Worm (Caenorhabditis elegans) whole organism, L1 larva: ENCODE data around the gene C24G6.8.

ENCODE experiments used
- Y116A8C.19 ChIP-seq: sonication (generic microtip); optimal IDR thresholded peaks from 2 replicates; lab custom pipeline; 2016; ENCODE audit warnings: missing compliant biosample characterization, missing genetic modification characterization, borderline replicate concordance
- aly-2 ChIP-seq: fragments of 150-350 bp; optimal IDR thresholded peaks from 2 replicates; lab custom pipeline; 2014; ENCODE audit warnings: missing biosample characterization, missing genetic modification characterization
- ama-1 ChIP-seq: fragments of 150-350 bp; optimal IDR thresholded peaks from 2 replicates; lab custom pipeline; 2014
- dsc-1 ChIP-seq: sonication (generic microtip); optimal IDR thresholded peaks from 2 replicates; lab custom pipeline; 2016; ENCODE audit warnings: mild to moderate bottlenecking, missing genetic modification characterization, missing compliant biosample characterization
- egl-27 ChIP-seq, 2 experiments: fragments of 150-350 bp in 1 of 2; sonication (generic microtip); optimal IDR thresholded peaks; 3 replicates each; lab custom pipeline; 2017 to 2018; ENCODE audit warnings: missing biosample characterization in 2 of 2, missing genetic modification characterization in 2 of 2, missing genetic modification reagents in 2 of 2
- ets-5 ChIP-seq: fragments of 200-800 bp; sonication (Bioruptor generic); IDR thresholded peaks from 2 replicates; pipeline ENCODE4 v1.3.6; 2022; ENCODE audit warnings: missing genetic modification characterization, missing compliant biosample characterization
- jun-1 ChIP-seq: fragments of 150-350 bp; optimal IDR thresholded peaks from 2 replicates; lab custom pipeline; 2014; ENCODE audit warnings: missing biosample characterization, missing genetic modification reagents, missing genetic modification characterization
- nhr-28 ChIP-seq: fragments of 150-350 bp; optimal IDR thresholded peaks from 2 replicates; lab custom pipeline; 2014; ENCODE audit warnings: missing biosample characterization, missing genetic modification characterization
- nhr-90 ChIP-seq: sonication (generic microtip); optimal IDR thresholded peaks from 2 replicates; lab custom pipeline; 2016; ENCODE audit warnings: mild to moderate bottlenecking, missing genetic modification characterization, missing compliant biosample characterization; ENCODE audit not compliant: poor library complexity
- skn-1 ChIP-seq: fragments of 150-350 bp; optimal IDR thresholded peaks from 2 replicates; lab custom pipeline; 2014; ENCODE audit warnings: missing biosample characterization, missing genetic modification characterization
- unc-130 ChIP-seq: fragments of 150-350 bp; optimal IDR thresholded peaks from 2 replicates; lab custom pipeline; 2017; ENCODE audit warnings: missing biosample characterization, missing genetic modification characterization, inconsistent platforms
- xbp-1 ChIP-seq: sonication (generic microtip); optimal IDR thresholded peaks from 2 replicates; lab custom pipeline; 2016; ENCODE audit warnings: missing genetic modification characterization, missing compliant biosample characterization

DNA sequence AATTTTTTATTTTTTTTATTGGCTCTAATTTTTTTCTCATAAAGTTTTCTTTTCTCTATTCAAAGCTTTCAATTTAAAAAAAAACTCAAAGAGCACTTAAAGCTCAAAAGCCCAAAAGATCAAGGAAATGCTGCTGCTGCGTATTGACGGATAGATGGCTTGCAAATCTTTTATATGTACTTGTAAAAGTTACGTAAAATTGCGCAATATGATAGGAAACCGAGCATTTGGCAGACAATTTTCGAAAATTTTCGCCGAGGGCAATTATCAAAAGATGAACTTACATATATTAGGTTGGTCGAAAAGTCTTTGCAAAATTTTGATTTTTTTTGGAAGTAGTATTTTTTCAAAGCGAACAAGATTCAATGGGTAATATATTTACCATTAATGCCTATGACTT lies 12.8 kb upstream of the C24G6.8 start:
- TF ChIP-seq ets-5 (GFP tag; lab: Robert Waterston, UW) (no peak), egl-27 (tag; optimal IDR thresholded peaks at IDR 0.05; lab: Kevin White, UChicago) (no peak), nhr-28 (tag; lab: Kevin White, UChicago) (no peak), unc-130 (tag; lab: Kevin White, UChicago) (no peak), ama-1 (lab: Kevin White, UChicago) (no peak), aly-2 (tag; lab: Kevin White, UChicago) (no peak), xbp-1 (tag; lab: Kevin White, UChicago) (no peak), nhr-90 (tag; lab: Kevin White, UChicago) (no peak), Y116A8C.19 (no peak), skn-1 (tag; lab: Kevin White, UChicago) (no peak), dsc-1 (tag; lab: Kevin White, UChicago) (no peak), jun-1 (tag; lab: Kevin White, UChicago) (no peak)
